Worm (Caenorhabditis elegans): ENCODE data around the gene R09D1.13.

The R09D1.13 gene

ce11 chrII:9407469-9407868, 37.8 kb downstream of the R09D1.13 start, which contains the start of gene arrd-2:
arrd-2 (plus strand) TSS chrII:9407769.
- TF ChIP-seq ets-5 (GFP tag; IDR thresholded peaks at IDR 0.05) (no peak), nhr-77 (tag; optimal IDR thresholded peaks at IDR 0.05) (no peak), nhr-11 (tag; optimal IDR thresholded peaks at IDR 0.05) (no peak), ceh-63 (GFP tag; optimal IDR thresholded peaks at IDR 0.05) (no peak), mab-9 (GFP tag; IDR thresholded peaks at IDR 0.05) (no peak), pag-3 (tag; optimal IDR thresholded peaks at IDR 0.05; ENCODE audit: borderline replicate concordance, insufficient read depth) (no peak), nhr-71 (tag; optimal IDR thresholded peaks at IDR 0.05) (no peak), lin-15B (tag; optimal IDR thresholded peaks at IDR 0.05) (no peak), nhr-237 (tag; optimal IDR thresholded peaks at IDR 0.05) (no peak), efl-1 (optimal IDR thresholded peaks at IDR 0.05) (no peak), efl-1 (GFP tag; optimal IDR thresholded peaks at IDR 0.05 in 1 of 2) (no peak), xbp-1 (tag; optimal IDR thresholded peaks at IDR 0.05) (no peak), C04F5.9 (tag; optimal IDR thresholded peaks at IDR 0.05) (no peak), unc-86 (tag; optimal IDR thresholded peaks at IDR 0.05) (no peak), lin-13 (GFP tag; optimal IDR thresholded peaks at IDR 0.05) (no peak), alr-1 (tag; optimal IDR thresholded peaks at IDR 0.05; ENCODE audit: borderline replicate concordance) (no peak), nhr-19 (GFP tag; conservative IDR thresholded peaks at IDR 0.05) (no peak)

- no peak for TF ChIP-seq vab-15 (tag; optimal IDR thresholded peaks at IDR 0.05)
- TF ChIP-seq mdl-1 (tag; optimal IDR thresholded peaks at IDR 0.05): no peak
- no peak for TF ChIP-seq unc-30 (tag; optimal IDR thresholded peaks at IDR 0.05)
Measured at ce11 chrII:9407020-9407419, 38.2 kb downstream of the R09D1.13 start, which contains the start of gene mpz-6. mpz-6 (minus strand) TSS chrII:9407120.

- no peak for TF ChIP-seq nhr-28 (tag; optimal IDR thresholded peaks at IDR 0.05)
- TF ChIP-seq ceh-82 (tag; optimal IDR thresholded peaks at IDR 0.05): no peak
- no peak for TF ChIP-seq ceh-90 (tag; optimal IDR thresholded peaks at IDR 0.05)
- TF ChIP-seq F16B12.6 (tag; optimal IDR thresholded peaks at IDR 0.05): no peak
- TF ChIP-seq nhr-77 (tag; optimal IDR thresholded peaks at IDR 0.05): no peak
- no peak for TF ChIP-seq jun-1 (tag; optimal IDR thresholded peaks at IDR 0.05)
- no peak for TF ChIP-seq elt-2 (tag; optimal IDR thresholded peaks at IDR 0.05)
- no peak for TF ChIP-seq ets-5 (GFP tag; IDR thresholded peaks at IDR 0.05)
Measured at ce11 chrII:9403846-9404245, 41.4 kb downstream of the R09D1.13 start, which contains the start of gene Y51B9A.5. Y51B9A.5 (plus strand) TSS chrII:9404146.

- TF ChIP-seq lin-14 (GFP tag; optimal IDR thresholded peaks at IDR 0.05): no peak
- no peak for TF ChIP-seq efl-1 (optimal IDR thresholded peaks at IDR 0.05)
- peak in 1 of 2 experiments; percentile 58 for TF ChIP-seq efl-1 (GFP tag; optimal IDR thresholded peaks at IDR 0.05 in 1 of 2)
- TF ChIP-seq unc-98 (GFP tag; IDR thresholded peaks at IDR 0.05): no peak
- no peak for TF ChIP-seq efl-3 (GFP tag; optimal IDR thresholded peaks at IDR 0.05)
Measured at ce11 chrII:9403087-9403486, 42.2 kb downstream of the R09D1.13 start, which contains the start of gene Y51B9A.6. Y51B9A.6 (minus strand) TSS chrII:9403187.

- no peak for TF ChIP-seq mdl-1 (tag; optimal IDR thresholded peaks at IDR 0.05)
- no peak for TF ChIP-seq ets-5 (GFP tag; IDR thresholded peaks at IDR 0.05)
- no peak for TF ChIP-seq nhr-84 (tag; optimal IDR thresholded peaks at IDR 0.05)
- no peak for TF ChIP-seq nhr-12 (tag; optimal IDR thresholded peaks at IDR 0.05)
- TF ChIP-seq nhr-237 (tag; optimal IDR thresholded peaks at IDR 0.05): no peak
- TF ChIP-seq lin-39 (tag; optimal IDR thresholded peaks at IDR 0.05): no peak
- TF ChIP-seq ceh-63 (GFP tag; optimal IDR thresholded peaks at IDR 0.05): no peak
- TF ChIP-seq unc-86 (tag; optimal IDR thresholded peaks at IDR 0.05): no peak
- TF ChIP-seq swsn-7 (tag; optimal IDR thresholded peaks at IDR 0.05): no peak
- no peak for TF ChIP-seq irx-1 (tag; optimal IDR thresholded peaks at IDR 0.05)
- TF ChIP-seq rnt-1 (tag; optimal IDR thresholded peaks at IDR 0.05): no peak
- no peak for TF ChIP-seq fos-1 (tag; optimal IDR thresholded peaks at IDR 0.05)
- no peak for TF ChIP-seq dsc-1 (tag; optimal IDR thresholded peaks at IDR 0.05)
- TF ChIP-seq snpc-4 (tag; optimal IDR thresholded peaks at IDR 0.05): no peak
- TF ChIP-seq alr-1 (tag; optimal IDR thresholded peaks at IDR 0.05; ENCODE audit: borderline replicate concordance): no peak
- no peak for TF ChIP-seq fkh-10 (GFP tag; optimal IDR thresholded peaks at IDR 0.05)
Measured at ce11 chrII:9399746-9400145, 45.5 kb downstream of the R09D1.13 start, which contains the start of gene Y51B9A.7. Y51B9A.7 (plus strand) TSS chrII:9400046.

All from whole organism, L1 larva.